Fruit fly (Drosophila melanogaster) whole organism, embryonic: Measurements from ENCODE around the gene CG7248.
A peak's percentile ranks its signal among the peaks of the same experiment; 100 is the strongest.

Experiments
- CG10209 ChIP-seq: fragments of 200-800 bp; sonication (Bioruptor generic); optimal IDR thresholded peaks from 3 replicates; lab custom pipeline; 2017; ENCODE audit warnings: missing biosample characterization, mild to moderate bottlenecking, missing genetic modification characterization, missing genetic modification reagents
- CG10321 ChIP-seq: fragments of 200-800 bp; sonication (Bioruptor generic); IDR thresholded peaks from 2 replicates; pipeline ENCODE4 v1.3.6; 2022; ENCODE audit warnings: missing biosample characterization, missing genetic modification characterization
- CG11247 ChIP-seq: fragments of 200-800 bp; sonication (Bioruptor generic); IDR thresholded peaks from 2 replicates; pipeline ENCODE4 v1.3.6; 2022; ENCODE audit warnings: missing biosample characterization, missing genetic modification characterization
- CG15479 ChIP-seq: fragments of 200-800 bp; sonication (Bioruptor generic); optimal IDR thresholded peaks from 3 replicates; lab custom pipeline; 2019; ENCODE audit warnings: missing biosample characterization, mild to moderate bottlenecking, missing genetic modification characterization, moderate library complexity
- CG18619 ChIP-seq: fragments of 200-800 bp; sonication (Bioruptor generic); optimal IDR thresholded peaks from 3 replicates; lab custom pipeline; 2017; ENCODE audit warnings: missing biosample characterization, mild to moderate bottlenecking, missing genetic modification characterization
- CG2129 ChIP-seq: fragments of 200-800 bp; sonication (Bioruptor generic); IDR thresholded peaks from 2 replicates; pipeline ENCODE4 v1.3.6; 2022; ENCODE audit warnings: missing biosample characterization, missing genetic modification characterization; ENCODE audit not compliant: partially characterized antibody
- CG2875 ChIP-seq: fragments of 200-800 bp; sonication (Bioruptor generic); optimal IDR thresholded peaks from 2 replicates; lab custom pipeline; 2017; ENCODE audit warnings: missing biosample characterization, mild to moderate bottlenecking, missing genetic modification characterization, missing genetic modification reagents
- CG3163 ChIP-seq: fragments of 200-800 bp; sonication (Bioruptor generic); optimal IDR thresholded peaks from 3 replicates; lab custom pipeline; 2016; ENCODE audit warnings: missing biosample characterization, missing genetic modification characterization
- CG33213 ChIP-seq: fragments of 200-800 bp; sonication (Bioruptor generic); optimal IDR thresholded peaks from 3 replicates; lab custom pipeline; 2016; ENCODE audit warnings: missing biosample characterization, missing genetic modification characterization
- CG3407 ChIP-seq: fragments of 200-800 bp; sonication (Bioruptor generic); optimal IDR thresholded peaks from 2 replicates; lab custom pipeline; 2018; ENCODE audit warnings: missing biosample characterization, mild to moderate bottlenecking, missing genetic modification characterization
- CG34422 ChIP-seq: fragments of 200-800 bp; sonication (Bioruptor generic); IDR thresholded peaks from 3 replicates; pipeline ENCODE4 v1.3.6; 2022; ENCODE audit warnings: missing biosample characterization, missing genetic modification characterization
- CG7271 ChIP-seq: fragments of 200-800 bp; sonication (Bioruptor generic); optimal IDR thresholded peaks from 2 replicates; lab custom pipeline; 2018; ENCODE audit warnings: missing biosample characterization, mild to moderate bottlenecking, missing genetic modification characterization, moderate library complexity
- CG7786 ChIP-seq: fragments of 200-800 bp; sonication (Bioruptor generic); optimal IDR thresholded peaks from 2 replicates; lab custom pipeline; 2016; ENCODE audit warnings: missing biosample characterization, missing genetic modification characterization
- CHES-1-like ChIP-seq: fragments of 200-800 bp; sonication (Bioruptor generic); optimal IDR thresholded peaks from 2 replicates; lab custom pipeline; 2016; ENCODE audit warnings: missing biosample characterization, missing genetic modification characterization
- D ChIP-seq, 2 experiments: fragments of 200-800 bp in 1 of 2; fragments of >200 bp in 1 of 2; sonication (Bioruptor generic) in 1 of 2; optimal IDR thresholded peaks; 2 replicates in 1 of 2; 3 replicates in 1 of 2; lab custom pipeline; 2017; ENCODE audit warnings: mild to moderate bottlenecking in 1 of 2, missing biosample characterization in 1 of 2, missing genetic modification characterization in 1 of 2, missing genetic modification reagents in 1 of 2
- Fer1 ChIP-seq: fragments of 200-800 bp; sonication (Bioruptor generic); optimal IDR thresholded peaks from 2 replicates; lab custom pipeline; 2017; ENCODE audit warnings: missing biosample characterization, mild to moderate bottlenecking, missing genetic modification characterization
- GATAe ChIP-seq: fragments of 200-800 bp; sonication (Bioruptor generic); conservative IDR thresholded peaks from 2 replicates; pipeline ENCODE4 v1.3.6; 2022; ENCODE audit warnings: missing biosample characterization, missing genetic modification characterization
- Hr39 ChIP-seq: fragments of >200 bp; optimal IDR thresholded peaks from 2 replicates; lab custom pipeline; 2017
- Hr78 ChIP-seq, 2 experiments: fragments of 200-800 bp in 1 of 2; fragments of >200 bp in 1 of 2; sonication (Bioruptor generic) in 1 of 2; optimal IDR thresholded peaks; 2 replicates each; lab custom pipeline; 2017 to 2019; ENCODE audit warnings: missing biosample characterization in 2 of 2, missing genetic modification characterization in 2 of 2, mild to moderate bottlenecking in 1 of 2, moderate library complexity in 1 of 2
- Jarid2 ChIP-seq: fragments of 200-800 bp; sonication (Bioruptor generic); optimal IDR thresholded peaks from 3 replicates; lab custom pipeline; 2017; ENCODE audit warnings: mild to moderate bottlenecking, missing biosample characterization, missing genetic modification reagents, missing genetic modification characterization
- Kr ChIP-seq: fragments of 200-800 bp; sonication (Bioruptor generic); optimal IDR thresholded peaks from 2 replicates; lab custom pipeline; 2017; ENCODE audit warnings: missing biosample characterization, mild to moderate bottlenecking, missing genetic modification characterization
- Lhr ChIP-seq: fragments of 200-800 bp; sonication (Bioruptor generic); optimal IDR thresholded peaks from 3 replicates; lab custom pipeline; 2017; ENCODE audit warnings: mild to moderate bottlenecking, missing biosample characterization, missing genetic modification reagents, missing genetic modification characterization
- MBD-R2 ChIP-seq: fragments of 200-800 bp; sonication (Bioruptor generic); IDR thresholded peaks from 2 replicates; pipeline ENCODE4 v1.3.6; 2022; ENCODE audit warnings: missing biosample characterization, missing genetic modification characterization
- MESR4 ChIP-seq: fragments of 200-800 bp; sonication (Bioruptor generic); optimal IDR thresholded peaks from 2 replicates; lab custom pipeline; 2018; ENCODE audit warnings: missing biosample characterization, mild to moderate bottlenecking, missing genetic modification characterization, moderate library complexity
- MTF-1 ChIP-seq: fragments of 200-800 bp; sonication (Bioruptor generic); optimal IDR thresholded peaks from 2 replicates; lab custom pipeline; 2018; ENCODE audit warnings: missing biosample characterization, mild to moderate bottlenecking, missing genetic modification characterization, borderline replicate concordance
- Max ChIP-seq: fragments of 200-800 bp; sonication (Bioruptor generic); optimal IDR thresholded peaks from 2 replicates; lab custom pipeline; 2016; ENCODE audit warnings: missing biosample characterization, mild to moderate bottlenecking, missing genetic modification characterization
- NFAT ChIP-seq: fragments of 200-800 bp; sonication (Bioruptor generic); IDR thresholded peaks from 2 replicates; pipeline ENCODE4 v1.3.6; 2022; ENCODE audit warnings: missing biosample characterization, missing genetic modification characterization
- Optix ChIP-seq: fragments of 200-800 bp; sonication (Bioruptor generic); IDR thresholded peaks from 3 replicates; pipeline ENCODE4 v1.3.6; 2022; ENCODE audit warnings: missing biosample characterization, missing genetic modification characterization
- Six4 ChIP-seq: fragments of 200-800 bp; sonication (Bioruptor generic); optimal IDR thresholded peaks from 2 replicates; lab custom pipeline; 2016; ENCODE audit warnings: missing biosample characterization, missing genetic modification characterization
- bcd ChIP-seq: fragments of 200-800 bp; sonication (Bioruptor generic); optimal IDR thresholded peaks from 2 replicates; lab custom pipeline; 2017; ENCODE audit warnings: missing biosample characterization, mild to moderate bottlenecking, missing genetic modification characterization
- bigmax ChIP-seq: fragments of 200-800 bp; sonication (Bioruptor generic); optimal IDR thresholded peaks from 2 replicates; lab custom pipeline; 2018; ENCODE audit warnings: missing biosample characterization, mild to moderate bottlenecking, missing genetic modification characterization
- cad ChIP-seq: fragments of >200 bp; optimal IDR thresholded peaks from 2 replicates; lab custom pipeline; 2017; ENCODE audit warnings: missing biosample characterization, missing genetic modification characterization
- ci ChIP-seq: fragments of 200-800 bp; sonication (Bioruptor generic); IDR thresholded peaks from 3 replicates; pipeline ENCODE4 v1.3.6; 2022; ENCODE audit warnings: missing biosample characterization, missing genetic modification characterization
- dati ChIP-seq: fragments of 200-800 bp; sonication (Bioruptor generic); IDR thresholded peaks from 2 replicates; pipeline ENCODE4 v1.3.6; 2022; ENCODE audit warnings: missing biosample characterization, missing genetic modification characterization
- dmrt99B ChIP-seq: fragments of 200-800 bp; sonication (Bioruptor generic); optimal IDR thresholded peaks from 2 replicates; lab custom pipeline; 2018; ENCODE audit warnings: missing biosample characterization, mild to moderate bottlenecking, missing genetic modification characterization, moderate library complexity
- fd3F ChIP-seq: fragments of 200-800 bp; sonication (Bioruptor generic); optimal IDR thresholded peaks from 2 replicates; lab custom pipeline; 2018; ENCODE audit warnings: missing biosample characterization, mild to moderate bottlenecking, missing genetic modification characterization, moderate library complexity
- fd96Cb ChIP-seq: fragments of 200-800 bp; sonication (Bioruptor generic); optimal IDR thresholded peaks from 2 replicates; lab custom pipeline; 2018; ENCODE audit warnings: missing biosample characterization, mild to moderate bottlenecking, missing genetic modification characterization, moderate library complexity
- gce ChIP-seq: fragments of 200-800 bp; sonication (Bioruptor generic); IDR thresholded peaks from 3 replicates; pipeline ENCODE4 v1.3.6; 2022; ENCODE audit warnings: missing biosample characterization, missing genetic modification characterization
- h ChIP-seq: fragments of >200 bp; optimal IDR thresholded peaks from 2 replicates; lab custom pipeline; 2017
- her ChIP-seq: fragments of 200-800 bp; sonication (Bioruptor generic); optimal IDR thresholded peaks from 2 replicates; lab custom pipeline; 2016; ENCODE audit warnings: missing biosample characterization, missing genetic modification characterization
- lilli ChIP-seq: fragments of 200-800 bp; sonication (Bioruptor generic); optimal IDR thresholded peaks from 3 replicates; lab custom pipeline; 2016; ENCODE audit warnings: missing biosample characterization, missing genetic modification characterization
- maf-S ChIP-seq: fragments of 200-800 bp; sonication (Bioruptor generic); optimal IDR thresholded peaks from 2 replicates; lab custom pipeline; 2016; ENCODE audit warnings: missing biosample characterization, missing genetic modification characterization
- pzg ChIP-seq: fragments of 200-800 bp; sonication (Bioruptor generic); optimal IDR thresholded peaks from 3 replicates; lab custom pipeline; 2018; ENCODE audit warnings: missing biosample characterization, mild to moderate bottlenecking, missing genetic modification characterization, moderate library complexity
- ranshi ChIP-seq: fragments of 200-800 bp; sonication (Bioruptor generic); IDR thresholded peaks from 2 replicates; pipeline ENCODE4 v1.3.6; 2022; ENCODE audit warnings: missing biosample characterization, missing genetic modification characterization
- schlank ChIP-seq: fragments of 200-800 bp; sonication (Bioruptor generic); optimal IDR thresholded peaks from 2 replicates; lab custom pipeline; 2018; ENCODE audit warnings: missing biosample characterization, mild to moderate bottlenecking, missing genetic modification characterization
- sd ChIP-seq: fragments of 200-800 bp; sonication (Bioruptor generic); optimal IDR thresholded peaks from 3 replicates; lab custom pipeline; 2018; ENCODE audit warnings: missing biosample characterization, mild to moderate bottlenecking, missing genetic modification characterization, moderate library complexity
- sens-2 ChIP-seq: fragments of 200-800 bp; sonication (Bioruptor generic); IDR thresholded peaks from 2 replicates; pipeline ENCODE4 v1.3.6; 2022; ENCODE audit warnings: missing biosample characterization, missing genetic modification characterization
- so ChIP-seq: fragments of 200-800 bp; sonication (Bioruptor generic); IDR thresholded peaks from 3 replicates; pipeline ENCODE4 v1.3.6; 2022; ENCODE audit warnings: missing biosample characterization, missing genetic modification characterization
- tll ChIP-seq, 2 experiments: fragments of 200-800 bp in 1 of 2; fragments of >200 bp in 1 of 2; sonication (Bioruptor generic) in 1 of 2; optimal IDR thresholded peaks; 2 replicates each; lab custom pipeline; 2017 to 2019; ENCODE audit warnings: missing biosample characterization in 2 of 2, missing genetic modification characterization in 2 of 2, mild to moderate bottlenecking in 1 of 2, moderate library complexity in 1 of 2
- ttk ChIP-seq: fragments of 200-800 bp; sonication (Bioruptor generic); IDR thresholded peaks from 2 replicates; pipeline ENCODE4 v2.1.2; 2022; ENCODE audit warnings: missing biosample characterization, missing genetic modification characterization
- zen ChIP-seq: fragments of 200-800 bp; sonication (Bioruptor generic); optimal IDR thresholded peaks from 3 replicates; lab custom pipeline; 2018; ENCODE audit warnings: missing biosample characterization, mild to moderate bottlenecking, missing genetic modification characterization, moderate library complexity

The CG7248 gene

dm6 chr3L:11925382-11925781 is 28.5 kb upstream of the CG7248 start:
- TF ChIP-seq CG18619 (GFP tag; lab: Kevin White, UChicago), result no peak
- TF ChIP-seq fd96Cb (tag; lab: Kevin White, UChicago), result no peak
- TF ChIP-seq D (optimal IDR thresholded peaks at IDR 0.05; lab: Kevin White, UChicago), result peak; percentile 41
- no peak for TF ChIP-seq D (GFP tag; optimal IDR thresholded peaks at IDR 0.05; lab: Kevin White, UChicago)
- TF ChIP-seq sens-2 (GFP tag; lab: Robert Waterston, UW), result no peak
- TF ChIP-seq so (GFP tag; lab: Robert Waterston, UW), result no peak
- TF ChIP-seq tll (GFP tag; optimal IDR thresholded peaks at IDR 0.05; lab: Kevin White, UChicago), result peak in 1 of 2 experiments; percentile 81
- no peak for TF ChIP-seq dmrt99B (tag; lab: Kevin White, UChicago)
- TF ChIP-seq CG2129 (GFP tag; lab: Robert Waterston, UW), result no peak
- TF ChIP-seq bigmax (GFP tag; lab: Kevin White, UChicago), result no peak
- TF ChIP-seq CG2875, result no peak
- peak; percentile 91 for TF ChIP-seq CG7271 (tag; lab: Kevin White, UChicago)
- TF ChIP-seq bcd (GFP tag; lab: Kevin White, UChicago), result no peak
- TF ChIP-seq ranshi, result no peak
- no peak for TF ChIP-seq Optix
- TF ChIP-seq CG7786, result no peak
- TF ChIP-seq dati (GFP tag; lab: Robert Waterston, UW), result no peak
- no peak for TF ChIP-seq Six4 (GFP tag; lab: Kevin White, UChicago)
- no peak for TF ChIP-seq Lhr (GFP tag; lab: Kevin White, UChicago)
- no peak for TF ChIP-seq h (lab: Kevin White, UChicago)
- no peak for TF ChIP-seq MESR4
- TF ChIP-seq gce, result no peak
- no peak for TF ChIP-seq CG33213
- no peak for TF ChIP-seq CG3163
- TF ChIP-seq her (GFP tag; lab: Kevin White, UChicago), result no peak
- TF ChIP-seq Fer1, result no peak
- TF ChIP-seq pzg (GFP tag; lab: Kevin White, UChicago), result no peak
- no peak for TF ChIP-seq ci (GFP tag; lab: Robert Waterston, UW)
- no peak for TF ChIP-seq Hr39 (lab: Kevin White, UChicago)
- no peak for TF ChIP-seq lilli (GFP tag; lab: Kevin White, UChicago)
- TF ChIP-seq schlank, result no peak
- TF ChIP-seq Hr78 (GFP tag; optimal IDR thresholded peaks at IDR 0.05; lab: Kevin White, UChicago), result no peak
- no peak for TF ChIP-seq fd3F
- no peak for TF ChIP-seq MTF-1
- peak; percentile 90 for TF ChIP-seq zen (tag; lab: Kevin White, UChicago)
- no peak for TF ChIP-seq CG3407
- TF ChIP-seq CG10209 (GFP tag; lab: Kevin White, UChicago), result no peak
- TF ChIP-seq MBD-R2, result no peak
- no peak for TF ChIP-seq sd (tag; lab: Kevin White, UChicago)
- TF ChIP-seq CG10321 (GFP tag; lab: Robert Waterston, UW), result no peak
- no peak for TF ChIP-seq maf-S (GFP tag; lab: Kevin White, UChicago)
- TF ChIP-seq Kr, result peak; percentile 44
- TF ChIP-seq CHES-1-like (GFP tag; lab: Kevin White, UChicago), result no peak
- no peak for TF ChIP-seq ttk (GFP tag; lab: Robert Waterston, UW)
- 0 out of 2 replicates have a peak, but pooled peaks have one; percentile 2 for TF ChIP-seq CG11247 (GFP tag; lab: Robert Waterston, UW)
- TF ChIP-seq cad (GFP tag; lab: Kevin White, UChicago), result peak; percentile 99
- no peak for TF ChIP-seq NFAT (GFP tag; lab: Robert Waterston, UW)
- TF ChIP-seq CG15479 (GFP tag; lab: Kevin White, UChicago), result peak; percentile 79
- no peak for TF ChIP-seq GATAe (GFP tag; lab: Robert Waterston, UW)
- TF ChIP-seq CG34422 (GFP tag; lab: Robert Waterston, UW), result no peak
- TF ChIP-seq Jarid2, result no peak
- no peak for TF ChIP-seq Max (GFP tag; lab: Kevin White, UChicago)
